Worm (Caenorhabditis elegans): ENCODE results near the gene C49F5.5.

ce11 chrX:11969554-11969953 is 16.4 kb upstream of the C49F5.5 start:
- no peak for TF ChIP-seq fos-1 (tag; optimal IDR thresholded peaks at IDR 0.05)
- no peak for TF ChIP-seq fkh-8 (tag; optimal IDR thresholded peaks at IDR 0.05)
- no peak for TF ChIP-seq Y116A8C.19 (tag; optimal IDR thresholded peaks at IDR 0.05; ENCODE audit: borderline replicate concordance)
- no peak for TF ChIP-seq snpc-4 (tag; optimal IDR thresholded peaks at IDR 0.05)
- TF ChIP-seq aly-2 (tag; optimal IDR thresholded peaks at IDR 0.05): no peak
- TF ChIP-seq lsy-2 (tag; optimal IDR thresholded peaks at IDR 0.05): no peak
- TF ChIP-seq C16A3.4 (tag; optimal IDR thresholded peaks at IDR 0.05): no peak
- TF ChIP-seq swsn-7 (tag; optimal IDR thresholded peaks at IDR 0.05): no peak

Data from whole organism, L1 larva.